Worm (Caenorhabditis elegans) whole organism, mixed stage, embryonic: Measurements from ENCODE around the gene srt-52.

ENCODE experiments used
- blmp-1 ChIP-seq: fragments of 150-350 bp; optimal IDR thresholded peaks from 2 replicates; lab custom pipeline; 2014; ENCODE audit warnings: missing biosample characterization, missing genetic modification characterization
- lin-13 ChIP-seq: fragments of 150-350 bp; optimal IDR thresholded peaks from 2 replicates; lab custom pipeline; 2014; ENCODE audit warnings: missing biosample characterization, missing genetic modification characterization
- lsy-2 ChIP-seq: fragments of 150-350 bp; optimal IDR thresholded peaks from 2 replicates; lab custom pipeline; 2014; ENCODE audit warnings: missing biosample characterization, missing genetic modification characterization
- nhr-12 ChIP-seq: fragments of 150-350 bp; optimal IDR thresholded peaks from 2 replicates; lab custom pipeline; 2014; ENCODE audit warnings: missing biosample characterization, missing genetic modification characterization
- nhr-2 ChIP-seq: fragments of 150-350 bp; optimal IDR thresholded peaks from 2 replicates; lab custom pipeline; 2014; ENCODE audit warnings: missing biosample characterization, missing genetic modification characterization
- nhr-237 ChIP-seq: fragments of 150-350 bp; optimal IDR thresholded peaks from 2 replicates; lab custom pipeline; 2014; ENCODE audit warnings: missing biosample characterization, missing genetic modification characterization
- sptf-1 ChIP-seq: sonication (generic microtip); optimal IDR thresholded peaks from 2 replicates; lab custom pipeline; 2017; ENCODE audit warnings: mild to moderate bottlenecking, missing genetic modification characterization, moderate library complexity, missing compliant biosample characterization

ce11 chrV:11158-11557, 44.7 kb downstream of the srt-52 start:
- TF ChIP-seq lsy-2 (no peak), lin-13 (no peak), nhr-2 (no peak), sptf-1 (tag; lab: Kevin White, UChicago) (no peak), nhr-237 (no peak), blmp-1 (tag; lab: Kevin White, UChicago) (no peak), nhr-12 (no peak)
